Fruit fly (Drosophila melanogaster) whole organism, embryonic: ENCODE data around the gene ZnT77C.

ENCODE experiments used
- Aef1 ChIP-seq: fragments of 200-800 bp; sonication (Bioruptor generic); IDR thresholded peaks from 3 replicates; pipeline ENCODE4 v1.3.6; 2022; ENCODE audit warnings: missing biosample characterization, missing genetic modification characterization
- Atf-2 ChIP-seq: fragments of 200-800 bp; sonication (Bioruptor generic); optimal IDR thresholded peaks from 2 replicates; lab custom pipeline; 2016; ENCODE audit warnings: missing biosample characterization, missing genetic modification characterization
- Atf3 ChIP-seq: fragments of 200-800 bp; sonication (Bioruptor generic); optimal IDR thresholded peaks from 3 replicates; lab custom pipeline; 2016; ENCODE audit warnings: missing biosample characterization, missing genetic modification characterization
- B-H2 ChIP-seq: fragments of 200-800 bp; sonication (Bioruptor generic); optimal IDR thresholded peaks from 2 replicates; lab custom pipeline; 2018; ENCODE audit warnings: missing biosample characterization, mild to moderate bottlenecking, missing genetic modification characterization
- C15 ChIP-seq: fragments of 200-800 bp; sonication (Bioruptor generic); IDR thresholded peaks from 3 replicates; pipeline ENCODE4 v1.3.6; 2022; ENCODE audit warnings: missing biosample characterization, missing genetic modification characterization
- CG10267 ChIP-seq: fragments of 200-800 bp; sonication (Bioruptor generic); optimal IDR thresholded peaks from 2 replicates; lab custom pipeline; 2018; ENCODE audit warnings: missing biosample characterization, mild to moderate bottlenecking, missing genetic modification characterization, moderate library complexity
- CG11398 ChIP-seq: fragments of 200-800 bp; sonication (Bioruptor generic); optimal IDR thresholded peaks from 2 replicates; lab custom pipeline; 2016; ENCODE audit warnings: missing biosample characterization, missing genetic modification characterization
- CG11695 ChIP-seq: fragments of 200-800 bp; sonication (Bioruptor generic); IDR thresholded peaks from 3 replicates; pipeline ENCODE4 v1.3.6; 2022; ENCODE audit warnings: missing biosample characterization, missing genetic modification characterization
- CG12104 ChIP-seq: fragments of 200-800 bp; sonication (Bioruptor generic); optimal IDR thresholded peaks from 3 replicates; lab custom pipeline; 2016; ENCODE audit warnings: missing biosample characterization, missing genetic modification characterization
- CG13894 ChIP-seq: fragments of 200-800 bp; sonication (Bioruptor generic); optimal IDR thresholded peaks from 3 replicates; lab custom pipeline; 2018; ENCODE audit warnings: missing biosample characterization, mild to moderate bottlenecking, missing genetic modification characterization, moderate library complexity
- CG14050 ChIP-seq: fragments of 200-800 bp; sonication (Bioruptor generic); IDR thresholded peaks from 3 replicates; pipeline ENCODE4 v1.3.6; 2022; ENCODE audit warnings: missing biosample characterization, missing genetic modification characterization
- CG1647 ChIP-seq: fragments of 200-800 bp; sonication (Bioruptor generic); optimal IDR thresholded peaks from 3 replicates; lab custom pipeline; 2016; ENCODE audit warnings: missing biosample characterization, missing genetic modification characterization
- CG17385 ChIP-seq: fragments of 200-800 bp; sonication (Bioruptor generic); optimal IDR thresholded peaks from 3 replicates; lab custom pipeline; 2018; ENCODE audit warnings: missing biosample characterization, mild to moderate bottlenecking, missing genetic modification characterization
- CG17612 ChIP-seq: fragments of 200-800 bp; sonication (Bioruptor generic); IDR thresholded peaks from 2 replicates; pipeline ENCODE4 v1.3.6; 2022; ENCODE audit warnings: missing biosample characterization, missing genetic modification characterization
- CG1792 ChIP-seq: fragments of 200-800 bp; sonication (Bioruptor generic); optimal IDR thresholded peaks from 2 replicates; lab custom pipeline; 2016; ENCODE audit warnings: missing biosample characterization, missing genetic modification characterization
- CG2678 ChIP-seq: fragments of 200-800 bp; sonication (Bioruptor generic); optimal IDR thresholded peaks from 3 replicates; lab custom pipeline; 2019; ENCODE audit warnings: missing biosample characterization, mild to moderate bottlenecking, missing genetic modification characterization, moderate library complexity
- CG3726 ChIP-seq: fragments of 200-800 bp; sonication (Bioruptor generic); IDR thresholded peaks from 3 replicates; pipeline ENCODE4, ENCODE4 v1.3.6; 2022; ENCODE audit warnings: missing biosample characterization, missing genetic modification characterization
- CG4707 ChIP-seq: fragments of 200-800 bp; sonication (Bioruptor generic); optimal IDR thresholded peaks from 2 replicates; lab custom pipeline; 2018; ENCODE audit warnings: missing biosample characterization, mild to moderate bottlenecking, missing genetic modification characterization, moderate library complexity
- CG6272 ChIP-seq: fragments of 200-800 bp; sonication (Bioruptor generic); IDR thresholded peaks from 2 replicates; pipeline ENCODE4 v1.3.6; 2022; ENCODE audit warnings: missing biosample characterization, missing genetic modification characterization
- Dll ChIP-seq: fragments of 200-800 bp; sonication (Bioruptor generic); IDR thresholded peaks from 4 replicates; pipeline ENCODE4 v1.3.6; 2022; ENCODE audit warnings: missing biosample characterization, missing genetic modification characterization; ENCODE audit not compliant: partially characterized antibody
- Gsc ChIP-seq: fragments of 200-800 bp; sonication (Bioruptor generic); IDR thresholded peaks from 2 replicates; pipeline ENCODE4 v1.3.6; 2022; ENCODE audit warnings: missing biosample characterization, missing genetic modification characterization
- HmgZ ChIP-seq: fragments of 200-800 bp; sonication (Bioruptor generic); optimal IDR thresholded peaks from 2 replicates; lab custom pipeline; 2018; ENCODE audit warnings: missing biosample characterization, mild to moderate bottlenecking, missing genetic modification characterization
- Hmr ChIP-seq: fragments of 200-800 bp; sonication (Bioruptor generic); optimal IDR thresholded peaks from 3 replicates; lab custom pipeline; 2017; ENCODE audit warnings: mild to moderate bottlenecking, missing biosample characterization, missing genetic modification reagents, missing genetic modification characterization
- Hsf ChIP-seq: fragments of 200-800 bp; sonication (Bioruptor generic); optimal IDR thresholded peaks from 3 replicates; lab custom pipeline; 2016; ENCODE audit warnings: missing biosample characterization, missing genetic modification characterization
- Myb ChIP-seq: fragments of 200-800 bp; sonication (Bioruptor generic); optimal IDR thresholded peaks from 2 replicates; lab custom pipeline; 2016; ENCODE audit warnings: missing biosample characterization, missing genetic modification characterization
- NK7.1 ChIP-seq: fragments of 200-800 bp; sonication (Bioruptor generic); optimal IDR thresholded peaks from 3 replicates; lab custom pipeline; 2016; ENCODE audit warnings: missing biosample characterization, missing genetic modification characterization
- Oaz ChIP-seq: fragments of 200-800 bp; sonication (Bioruptor generic); IDR thresholded peaks from 2 replicates; pipeline ENCODE4 v1.3.6; 2022; ENCODE audit warnings: missing biosample characterization, missing genetic modification characterization
- Poxn ChIP-seq: fragments of 200-800 bp; sonication (Bioruptor generic); IDR thresholded peaks from 2 replicates; pipeline ENCODE4 v1.3.6; 2022; ENCODE audit warnings: missing biosample characterization, missing genetic modification characterization
- Ptx1 ChIP-seq: fragments of 200-800 bp; sonication (Bioruptor generic); IDR thresholded peaks from 2 replicates; pipeline ENCODE4 v1.3.6; 2022; ENCODE audit warnings: missing biosample characterization, missing genetic modification characterization
- Ssrp ChIP-seq: fragments of 200-800 bp; sonication (Bioruptor generic); optimal IDR thresholded peaks from 2 replicates; lab custom pipeline; 2018; ENCODE audit warnings: missing biosample characterization, mild to moderate bottlenecking, missing genetic modification characterization, moderate library complexity
- Vsx1 ChIP-seq: fragments of 200-800 bp; sonication (Bioruptor generic); optimal IDR thresholded peaks from 2 replicates; lab custom pipeline; 2017; ENCODE audit warnings: missing biosample characterization, mild to moderate bottlenecking, missing genetic modification characterization, missing genetic modification reagents
- bbx ChIP-seq: fragments of 200-800 bp; sonication (Bioruptor generic); IDR thresholded peaks from 2 replicates; pipeline ENCODE4 v1.3.6; 2022; ENCODE audit warnings: missing biosample characterization, missing genetic modification characterization; ENCODE audit not compliant: partially characterized antibody
- ems ChIP-seq: fragments of 200-800 bp; sonication (Bioruptor generic); optimal IDR thresholded peaks from 3 replicates; lab custom pipeline; 2016; ENCODE audit warnings: missing biosample characterization, missing genetic modification characterization
- hkb ChIP-seq, 2 experiments: fragments of 200-800 bp in 1 of 2; fragments of >200 bp in 1 of 2; sonication (Bioruptor generic) in 1 of 2; IDR thresholded peaks in 1 of 2; optimal IDR thresholded peaks in 1 of 2; 2 replicates each; pipeline versions ENCODE4 v1.3.6 to Lab custom; 2017 to 2022; ENCODE audit warnings: missing biosample characterization in 1 of 2, missing genetic modification characterization in 1 of 2
- jigr1 ChIP-seq: fragments of 200-800 bp; sonication (Bioruptor generic); IDR thresholded peaks from 3 replicates; pipeline ENCODE4 v1.3.6; 2022; ENCODE audit warnings: missing biosample characterization, missing genetic modification characterization
- jing ChIP-seq: fragments of 200-800 bp; sonication (Bioruptor generic); optimal IDR thresholded peaks from 2 replicates; lab custom pipeline; 2018; ENCODE audit warnings: missing biosample characterization, mild to moderate bottlenecking, missing genetic modification characterization
- kay ChIP-seq: fragments of 200-800 bp; sonication (Bioruptor generic); optimal IDR thresholded peaks from 2 replicates; lab custom pipeline; 2016; ENCODE audit warnings: missing biosample characterization, missing genetic modification characterization
- ken ChIP-seq: fragments of 200-800 bp; sonication (Bioruptor generic); IDR thresholded peaks from 3 replicates; pipeline ENCODE4 v1.3.6; 2022; ENCODE audit warnings: missing biosample characterization, missing genetic modification characterization
- onecut ChIP-seq: fragments of 200-800 bp; sonication (Bioruptor generic); IDR thresholded peaks from 2 replicates; pipeline ENCODE4 v1.3.6; 2022; ENCODE audit warnings: missing biosample characterization, missing genetic modification characterization
- run ChIP-seq: fragments of 200-800 bp; sonication (Bioruptor generic); optimal IDR thresholded peaks from 3 replicates; lab custom pipeline; 2018; ENCODE audit warnings: missing biosample characterization, mild to moderate bottlenecking, missing genetic modification characterization
- scrt ChIP-seq: fragments of 200-800 bp; sonication (Bioruptor generic); optimal IDR thresholded peaks from 2 replicates; lab custom pipeline; 2018; ENCODE audit warnings: missing biosample characterization, mild to moderate bottlenecking, missing genetic modification characterization, moderate library complexity
- sens ChIP-seq: fragments of 200-800 bp; sonication (Bioruptor generic); peaks from one replicate; lab custom pipeline; 2016; ENCODE audit warnings: missing biosample characterization, missing genetic modification characterization
- seq ChIP-seq: fragments of 200-800 bp; sonication (Bioruptor generic); IDR thresholded peaks from 2 replicates; pipeline ENCODE4 v1.3.6; 2022; ENCODE audit warnings: missing biosample characterization, missing genetic modification characterization
- sima ChIP-seq: fragments of 200-800 bp; sonication (Bioruptor generic); optimal IDR thresholded peaks from 2 replicates; lab custom pipeline; 2016; ENCODE audit warnings: missing biosample characterization, missing genetic modification characterization
- sna ChIP-seq: fragments of 200-800 bp; sonication (Bioruptor generic); IDR thresholded peaks from 2 replicates; pipeline ENCODE4 v1.3.6; 2022; ENCODE audit warnings: missing biosample characterization, missing genetic modification characterization; ENCODE audit not compliant: partially characterized antibody
- tin ChIP-seq: fragments of 200-800 bp; sonication (Bioruptor generic); optimal IDR thresholded peaks from 3 replicates; lab custom pipeline; 2016; ENCODE audit warnings: missing biosample characterization, missing genetic modification characterization
- trem ChIP-seq: fragments of 200-800 bp; optimal IDR thresholded peaks from 3 replicates; lab custom pipeline; 2019; ENCODE audit warnings: missing biosample characterization, mild to moderate bottlenecking, missing genetic modification characterization, moderate library complexity
- twi ChIP-seq: fragments of 200-800 bp; optimal IDR thresholded peaks from 2 replicates; lab custom pipeline; 2019; ENCODE audit warnings: missing biosample characterization, mild to moderate bottlenecking, missing genetic modification characterization, moderate library complexity
- zf30C ChIP-seq: fragments of 200-800 bp; sonication (Bioruptor generic); optimal IDR thresholded peaks from 3 replicates; lab custom pipeline; 2018; ENCODE audit warnings: missing biosample characterization, mild to moderate bottlenecking, missing genetic modification characterization

Gene ZnT77C

dm6 chr3L:20509121-20509934 is 14.6 kb upstream of the ZnT77C start (continued):
- peak; percentile 42 for TF ChIP-seq Atf3 (GFP tag; lab: Kevin White, UChicago)
- peak; percentile 26; the same call in 1 of the 3 replicates for TF ChIP-seq CG14050 (GFP tag; lab: Robert Waterston, UW)
- TF ChIP-seq Poxn: no peak
- no peak for TF ChIP-seq kay (GFP tag; lab: Kevin White, UChicago)
- TF ChIP-seq Gsc (GFP tag; lab: Robert Waterston, UW): no peak
- peak; percentile 53 for TF ChIP-seq Ptx1 (GFP tag; lab: Robert Waterston, UW)
- peak; percentile 44 for TF ChIP-seq Myb (GFP tag; lab: Kevin White, UChicago)
- peak; percentile 76 for TF ChIP-seq Hsf (GFP tag; lab: Kevin White, UChicago)
- TF ChIP-seq hkb (optimal IDR thresholded peaks at IDR 0.05; lab: Kevin White, UChicago): no peak
- TF ChIP-seq hkb (GFP tag; IDR thresholded peaks at IDR 0.05; lab: Robert Waterston, UW): peak; percentile 44; the same call in 1 of the 2 replicates
- TF ChIP-seq Vsx1 (GFP tag; lab: Kevin White, UChicago): peak; percentile 58
- no peak for TF ChIP-seq jing
- peak; percentile 34; the same call in 1 of the 2 replicates for TF ChIP-seq onecut (GFP tag; lab: Robert Waterston, UW)
- peak; percentile 81 for TF ChIP-seq CG17385 (GFP tag; lab: Kevin White, UChicago)
- peak; percentile 88 for TF ChIP-seq Hmr
- peak; percentile 64 for TF ChIP-seq HmgZ (tag; lab: Kevin White, UChicago)
- no peak for TF ChIP-seq sima (GFP tag; lab: Kevin White, UChicago)
- peak; percentile 27 for TF ChIP-seq run (tag; lab: Kevin White, UChicago)
- TF ChIP-seq bbx (GFP tag; lab: Robert Waterston, UW): no peak
- TF ChIP-seq ems (GFP tag; lab: Kevin White, UChicago): peak; percentile 63
- peak; percentile 67 for TF ChIP-seq Atf-2 (GFP tag; lab: Kevin White, UChicago)
- peak; percentile 58 for TF ChIP-seq trem
- no peak for TF ChIP-seq CG6272 (GFP tag; lab: Robert Waterston, UW)
- TF ChIP-seq CG17612: no peak
- peak; percentile 82 for TF ChIP-seq CG10267
- TF ChIP-seq ken (GFP tag; lab: Robert Waterston, UW): no peak
- TF ChIP-seq tin (GFP tag; lab: Kevin White, UChicago): peak; percentile 68
- TF ChIP-seq C15 (GFP tag; lab: Robert Waterston, UW): no peak
- TF ChIP-seq zf30C: no peak
- no peak for TF ChIP-seq Oaz (GFP tag; lab: Robert Waterston, UW)
- no peak for TF ChIP-seq Dll
- TF ChIP-seq B-H2 (GFP tag; lab: Kevin White, UChicago): peak; percentile 59
- no peak; the same call in 2 of the 3 replicates for TF ChIP-seq Aef1 (GFP tag; lab: Robert Waterston, UW)
- TF ChIP-seq CG2678 (tag; lab: Kevin White, UChicago): peak; percentile 92
- peak; percentile 71 for TF ChIP-seq Ssrp (tag; lab: Kevin White, UChicago)
- peak; percentile 77 for TF ChIP-seq CG12104
- TF ChIP-seq scrt (GFP tag; lab: Kevin White, UChicago): peak; percentile 78
- TF ChIP-seq seq: no peak
- TF ChIP-seq CG1647 (GFP tag; lab: Kevin White, UChicago): peak; percentile 43
- no peak for TF ChIP-seq CG4707 (GFP tag; lab: Kevin White, UChicago)
- no peak for TF ChIP-seq CG3726
- peak; percentile 36 for TF ChIP-seq CG1792
- TF ChIP-seq CG11398: no peak
- peak; percentile 41 for TF ChIP-seq NK7.1 (GFP tag; lab: Kevin White, UChicago)
- TF ChIP-seq twi (tag; lab: Kevin White, UChicago): peak; percentile 64
- peak; percentile 41; the same call in 1 of the 3 replicates for TF ChIP-seq CG11695 (GFP tag; lab: Robert Waterston, UW)
- TF ChIP-seq sna (GFP tag; lab: Robert Waterston, UW): no peak
- peak; percentile 55 for TF ChIP-seq CG13894
- TF ChIP-seq jigr1 (GFP tag; lab: Robert Waterston, UW): no peak
- TF ChIP-seq sens (GFP tag; lab: Kevin White, UChicago): peak; percentile 97
